Worm (Caenorhabditis elegans) whole organism, L1 larva: ENCODE data around the gene F07B7.7.
"Not testable (repeated sequence)": the region's sequence is repeated elsewhere in the genome, so short reads cannot be mapped to it uniquely, and the experiment has no call there.

Source experiments
- C04F5.9 ChIP-seq: sonication (generic microtip); optimal IDR thresholded peaks from 2 replicates; lab custom pipeline; 2016; ENCODE audit warnings: missing genetic modification characterization, missing compliant biosample characterization
- C34B4.2 ChIP-seq: sonication (generic microtip); optimal IDR thresholded peaks from 2 replicates; lab custom pipeline; 2017; ENCODE audit warnings: mild to moderate bottlenecking, missing genetic modification characterization, missing compliant biosample characterization
- F16B12.6 ChIP-seq: fragments of 150-350 bp; optimal IDR thresholded peaks from 2 replicates; lab custom pipeline; 2014; ENCODE audit warnings: missing biosample characterization, missing genetic modification characterization
- Y116A8C.19 ChIP-seq: sonication (generic microtip); optimal IDR thresholded peaks from 2 replicates; lab custom pipeline; 2016; ENCODE audit warnings: missing compliant biosample characterization, missing genetic modification characterization, borderline replicate concordance
- alr-1 ChIP-seq: fragments of 200-800 bp; sonication (Bioruptor generic); optimal IDR thresholded peaks from 2 replicates; lab custom pipeline; 2018; ENCODE audit warnings: borderline replicate concordance, mild to moderate bottlenecking, missing genetic modification characterization, missing compliant biosample characterization
- ama-1 ChIP-seq: fragments of 150-350 bp; optimal IDR thresholded peaks from 2 replicates; lab custom pipeline; 2014
- blmp-1 ChIP-seq: fragments of 150-350 bp; optimal IDR thresholded peaks from 2 replicates; lab custom pipeline; 2014; ENCODE audit warnings: missing biosample characterization, missing genetic modification characterization
- ceh-63 ChIP-seq: fragments of 200-800 bp; sonication (Bioruptor generic); optimal IDR thresholded peaks from 2 replicates; lab custom pipeline; 2018; ENCODE audit warnings: mild to moderate bottlenecking, missing genetic modification characterization, missing compliant biosample characterization
- ceh-8 ChIP-seq: fragments of 200-800 bp; sonication (Bioruptor generic); optimal IDR thresholded peaks from 2 replicates; lab custom pipeline; 2018; ENCODE audit warnings: mild to moderate bottlenecking, missing genetic modification characterization, moderate library complexity, missing compliant biosample characterization
- ces-1 ChIP-seq: fragments of 150-350 bp; optimal IDR thresholded peaks from 2 replicates; lab custom pipeline; 2014; ENCODE audit warnings: missing biosample characterization, missing genetic modification reagents, missing genetic modification characterization
- dsc-1 ChIP-seq: sonication (generic microtip); optimal IDR thresholded peaks from 2 replicates; lab custom pipeline; 2016; ENCODE audit warnings: mild to moderate bottlenecking, missing genetic modification characterization, missing compliant biosample characterization
- efl-3 ChIP-seq: fragments of 200-800 bp; sonication (Bioruptor generic); optimal IDR thresholded peaks from 2 replicates; lab custom pipeline; 2018; ENCODE audit warnings: mild to moderate bottlenecking, missing genetic modification characterization, missing compliant biosample characterization
- egl-13 ChIP-seq: sonication (generic microtip); optimal IDR thresholded peaks from 2 replicates; lab custom pipeline; 2016; ENCODE audit warnings: missing genotype, missing genetic modification reagents, missing genetic modification characterization, missing compliant biosample characterization
- elt-3 ChIP-seq, 6 experiments: fragments of 150-350 bp in 1 of 6; sonication (generic microtip); optimal IDR thresholded peaks; 2 replicates each; lab custom pipeline; 2017 to 2018; ENCODE audit warnings: missing biosample characterization in 6 of 6, missing genetic modification characterization in 6 of 6, inconsistent platforms in 1 of 6
- fkh-10 ChIP-seq: sonication (generic microtip); optimal IDR thresholded peaks from 2 replicates; lab custom pipeline; 2017; ENCODE audit warnings: missing biosample characterization, missing genetic modification reagents, missing genetic modification characterization
- fkh-8 ChIP-seq: sonication (generic microtip); optimal IDR thresholded peaks from 2 replicates; lab custom pipeline; 2016; ENCODE audit warnings: mild to moderate bottlenecking, missing genetic modification characterization, missing compliant biosample characterization
- fos-1 ChIP-seq: fragments of 150-350 bp; optimal IDR thresholded peaks from 2 replicates; lab custom pipeline; 2014; ENCODE audit warnings: missing biosample characterization, missing genetic modification characterization
- hpl-2 ChIP-seq: fragments of 150-350 bp; optimal IDR thresholded peaks from 2 replicates; lab custom pipeline; 2014; ENCODE audit warnings: missing biosample characterization, missing genetic modification reagents, missing genetic modification characterization
- irx-1 ChIP-seq: sonication (generic microtip); optimal IDR thresholded peaks from 2 replicates; lab custom pipeline; 2016; ENCODE audit warnings: missing genetic modification characterization, missing compliant biosample characterization
- jun-1 ChIP-seq: fragments of 150-350 bp; optimal IDR thresholded peaks from 2 replicates; lab custom pipeline; 2014; ENCODE audit warnings: missing biosample characterization, missing genetic modification reagents, missing genetic modification characterization
- lin-14 ChIP-seq: fragments of 200-800 bp; sonication (Bioruptor generic); optimal IDR thresholded peaks from 2 replicates; lab custom pipeline; 2018; ENCODE audit warnings: mild to moderate bottlenecking, missing genetic modification characterization, moderate library complexity, missing compliant biosample characterization
- lin-35 ChIP-seq, 2 experiments: fragments of 150-350 bp; optimal IDR thresholded peaks; 2 replicates each; lab custom pipeline; 2014; ENCODE audit warnings: missing biosample characterization in 2 of 2, missing genetic modification characterization in 2 of 2, missing genetic modification reagents in 2 of 2
- lin-39 ChIP-seq: fragments of 150-350 bp; optimal IDR thresholded peaks from 2 replicates; lab custom pipeline; 2014; ENCODE audit warnings: missing biosample characterization, missing genetic modification reagents, missing genetic modification characterization
- lir-3 ChIP-seq: sonication (generic microtip); optimal IDR thresholded peaks from 2 replicates; lab custom pipeline; 2016; ENCODE audit warnings: mild to moderate bottlenecking, missing genetic modification characterization, moderate library complexity, missing compliant biosample characterization; ENCODE audit not compliant: poor library complexity
- lsy-2 ChIP-seq, 2 experiments: fragments of 150-350 bp; optimal IDR thresholded peaks; 2 replicates each; lab custom pipeline; 2014; ENCODE audit warnings: missing biosample characterization in 2 of 2, missing genetic modification characterization in 2 of 2
- mab-9 ChIP-seq: fragments of 200-800 bp; sonication (Bioruptor generic); IDR thresholded peaks from 2 replicates; pipeline ENCODE4 v1.3.6; 2022; ENCODE audit warnings: missing genetic modification reagents, missing genetic modification characterization, missing compliant biosample characterization
- mep-1 ChIP-seq: fragments of 150-350 bp; optimal IDR thresholded peaks from 2 replicates; lab custom pipeline; 2014; ENCODE audit warnings: missing biosample characterization, missing genetic modification characterization
- nhr-12 ChIP-seq: sonication (generic microtip); optimal IDR thresholded peaks from 2 replicates; lab custom pipeline; 2017; ENCODE audit warnings: missing biosample characterization, missing genetic modification characterization
- nhr-19 ChIP-seq: fragments of 200-800 bp; sonication (Bioruptor generic); conservative IDR thresholded peaks from 2 replicates; pipeline ENCODE4 v1.3.6; 2022; ENCODE audit warnings: missing genetic modification characterization, missing compliant biosample characterization
- nhr-20 ChIP-seq: sonication (generic microtip); optimal IDR thresholded peaks from 2 replicates; lab custom pipeline; 2016; ENCODE audit warnings: mild to moderate bottlenecking, missing genetic modification characterization, missing compliant biosample characterization
- nhr-237 ChIP-seq: fragments of 150-350 bp; optimal IDR thresholded peaks from 2 replicates; lab custom pipeline; 2014; ENCODE audit warnings: missing biosample characterization, missing genetic modification characterization
- nhr-28 ChIP-seq: fragments of 150-350 bp; optimal IDR thresholded peaks from 2 replicates; lab custom pipeline; 2014; ENCODE audit warnings: missing biosample characterization, missing genetic modification characterization
- nhr-76 ChIP-seq: sonication (generic microtip); optimal IDR thresholded peaks from 2 replicates; lab custom pipeline; 2017; ENCODE audit warnings: missing biosample characterization, missing genetic modification characterization
- nhr-84 ChIP-seq: sonication (generic microtip); optimal IDR thresholded peaks from 2 replicates; lab custom pipeline; 2017; ENCODE audit warnings: missing biosample characterization, missing genetic modification characterization
- nhr-90 ChIP-seq: sonication (generic microtip); optimal IDR thresholded peaks from 2 replicates; lab custom pipeline; 2016; ENCODE audit warnings: mild to moderate bottlenecking, missing genetic modification characterization, missing compliant biosample characterization; ENCODE audit not compliant: poor library complexity
- rnt-1 ChIP-seq: sonication (generic microtip); optimal IDR thresholded peaks from 2 replicates; lab custom pipeline; 2016; ENCODE audit warnings: mild to moderate bottlenecking, missing genetic modification characterization, moderate library complexity, missing compliant biosample characterization
- snpc-4 ChIP-seq: fragments of 150-350 bp; optimal IDR thresholded peaks from 2 replicates; lab custom pipeline; 2014; ENCODE audit warnings: missing biosample characterization, missing genetic modification characterization
- sox-4 ChIP-seq: sonication (generic microtip); optimal IDR thresholded peaks from 2 replicates; lab custom pipeline; 2016; ENCODE audit warnings: missing genetic modification characterization, missing compliant biosample characterization
- sptf-1 ChIP-seq: fragments of 150-350 bp; optimal IDR thresholded peaks from 2 replicates; lab custom pipeline; 2014; ENCODE audit warnings: missing biosample characterization, missing genetic modification characterization
- swsn-7 ChIP-seq: sonication (generic microtip); optimal IDR thresholded peaks from 2 replicates; lab custom pipeline; 2016; ENCODE audit warnings: missing genetic modification characterization, missing compliant biosample characterization
- tbx-2 ChIP-seq: sonication (generic microtip); optimal IDR thresholded peaks from 2 replicates; lab custom pipeline; 2016; ENCODE audit warnings: missing genetic modification characterization, missing compliant biosample characterization
- unc-62 ChIP-seq: fragments of 150-350 bp; optimal IDR thresholded peaks from 2 replicates; lab custom pipeline; 2014; ENCODE audit warnings: missing biosample characterization, missing genetic modification reagents, missing genetic modification characterization
- vab-15 ChIP-seq: sonication (generic microtip); optimal IDR thresholded peaks from 2 replicates; lab custom pipeline; 2017; ENCODE audit warnings: missing genotype, mild to moderate bottlenecking, missing genetic modification characterization, missing compliant biosample characterization
- xbp-1 ChIP-seq: sonication (generic microtip); optimal IDR thresholded peaks from 2 replicates; lab custom pipeline; 2016; ENCODE audit warnings: missing genetic modification characterization, missing compliant biosample characterization

F07B7.7 gene

ce11 chrV:8835311-8835710 lies at the start of gene F07B7.7:
Gene F07B7.7 (plus strand): TSS chrV:8835611.
- not testable (repeated sequence) for TF ChIP-seq alr-1 (tag; lab: Kevin White, UChicago); ceh-63 (GFP tag; lab: Kevin White, UChicago); fkh-10 (GFP tag; lab: Kevin White, UChicago)
- TF ChIP-seq, all 84 proteins: peak for 0; not testable (repeated sequence) for 84

- TF ChIP-seq fos-1: no peak
- no peak for TF ChIP-seq lir-3 (tag; lab: Kevin White, UChicago)
- no peak for TF ChIP-seq blmp-1 (tag; lab: Kevin White, UChicago)
- no peak for TF ChIP-seq efl-3 (GFP tag; lab: Kevin White, UChicago)
- TF ChIP-seq nhr-20: no peak
- TF ChIP-seq elt-3 (tag; optimal IDR thresholded peaks at IDR 0.05; lab: Kevin White, UChicago): no peak
- TF ChIP-seq C04F5.9: no peak
- no peak for TF ChIP-seq nhr-84
- TF ChIP-seq mep-1 (tag; lab: Kevin White, UChicago): no peak
- no peak for TF ChIP-seq C34B4.2
- no peak for TF ChIP-seq lin-35 (GFP tag; optimal IDR thresholded peaks at IDR 0.05; lab: Kevin White, UChicago)
- no peak for TF ChIP-seq ama-1 (lab: Kevin White, UChicago)
- TF ChIP-seq lsy-2 (tag; optimal IDR thresholded peaks at IDR 0.05; lab: Kevin White, UChicago): no peak
- TF ChIP-seq lin-39 (tag; lab: Kevin White, UChicago): no peak
- TF ChIP-seq fkh-8 (tag; lab: Kevin White, UChicago): no peak
- no peak for TF ChIP-seq fkh-10 (GFP tag; lab: Kevin White, UChicago)
- TF ChIP-seq nhr-28: no peak
- no peak for TF ChIP-seq F16B12.6 (tag; lab: Kevin White, UChicago)
- no peak for TF ChIP-seq xbp-1 (tag; lab: Kevin White, UChicago)
These were observed 49.2 kb upstream of the F07B7.7 start, which contains the start of gene sup-37 for ce11 chrV:8786245-8786644. Gene sup-37 (plus strand): TSS chrV:8786545.

ce11 chrV:8789345-8789744 lies 46.1 kb upstream of the F07B7.7 start:
- TF ChIP-seq nhr-76: no peak
- no peak for TF ChIP-seq nhr-237 (tag; lab: Kevin White, UChicago)
- TF ChIP-seq F16B12.6 (tag; lab: Kevin White, UChicago): no peak
- TF ChIP-seq mab-9 (GFP tag; lab: Robert Waterston, UW): no peak
- TF ChIP-seq fkh-8 (tag; lab: Kevin White, UChicago): no peak
- TF ChIP-seq nhr-90: no peak
- TF ChIP-seq lin-35 (GFP tag; optimal IDR thresholded peaks at IDR 0.05; lab: Kevin White, UChicago): no peak
- no peak for TF ChIP-seq sox-4 (tag; lab: Kevin White, UChicago)
- no peak for TF ChIP-seq egl-13 (tag; lab: Kevin White, UChicago)
- TF ChIP-seq rnt-1 (tag; lab: Kevin White, UChicago): no peak
- TF ChIP-seq dsc-1 (tag; lab: Kevin White, UChicago): no peak
- no peak for TF ChIP-seq hpl-2
- TF ChIP-seq nhr-19: no peak
- no peak for TF ChIP-seq tbx-2
- TF ChIP-seq lin-14 (GFP tag; lab: Kevin White, UChicago): no peak
- TF ChIP-seq nhr-12: no peak
- TF ChIP-seq unc-62 (GFP tag; lab: Kevin White, UChicago): no peak
- TF ChIP-seq swsn-7: no peak
- no peak for TF ChIP-seq vab-15 (tag; lab: Kevin White, UChicago)

- TF ChIP-seq irx-1 (tag; lab: Kevin White, UChicago) (no peak), ceh-8 (no peak), nhr-12 (no peak), unc-62 (GFP tag; lab: Kevin White, UChicago) (no peak), nhr-90 (no peak), ces-1 (GFP tag; lab: Kevin White, UChicago) (no peak), fkh-10 (GFP tag; lab: Kevin White, UChicago) (no peak), xbp-1 (tag; lab: Kevin White, UChicago) (no peak), lin-35 (GFP tag; optimal IDR thresholded peaks at IDR 0.05; lab: Kevin White, UChicago) (no peak), nhr-20 (no peak), jun-1 (tag; lab: Kevin White, UChicago) (no peak), blmp-1 (tag; lab: Kevin White, UChicago) (no peak), F16B12.6 (tag; lab: Kevin White, UChicago) (no peak), Y116A8C.19 (tag; lab: Kevin White, UChicago) (no peak), nhr-19 (no peak), sox-4 (tag; lab: Kevin White, UChicago) (no peak), nhr-76 (no peak), sptf-1 (tag; lab: Kevin White, UChicago) (no peak), snpc-4 (tag; lab: Kevin White, UChicago) (no peak), nhr-84 (no peak)
These were observed 42.6 kb upstream of the F07B7.7 start for ce11 chrV:8792814-8793213.
